Worm (Caenorhabditis elegans) whole organism, L4 larva: ENCODE data around the gene F59B10.4.

Source experiments
- R02D3.7 ChIP-seq: fragments of 150-350 bp; sonication (generic microtip); optimal IDR thresholded peaks from 3 replicates; lab custom pipeline; 2014; ENCODE audit warnings: missing biosample characterization, missing genetic modification characterization
- ZK546.5 ChIP-seq, 2 experiments: sonication (generic microtip); optimal IDR thresholded peaks; 2 replicates each; lab custom pipeline; 2017; ENCODE audit warnings: missing biosample characterization in 2 of 2, missing genetic modification characterization in 2 of 2
- fos-1 ChIP-seq: fragments of 150-350 bp; optimal IDR thresholded peaks from 2 replicates; lab custom pipeline; 2014; ENCODE audit warnings: missing biosample characterization, missing genetic modification characterization
- lim-7 ChIP-seq: fragments of 200-800 bp; sonication (Bioruptor generic); IDR thresholded peaks from 2 replicates; pipeline ENCODE4 v1.3.6; 2022; ENCODE audit warnings: missing genetic modification characterization, missing compliant biosample characterization
- lsy-2 ChIP-seq, 2 experiments: fragments of 150-350 bp in 1 of 2; sonication (generic microtip) in 1 of 2; optimal IDR thresholded peaks; 2 replicates each; lab custom pipeline; 2014 to 2017; ENCODE audit warnings: missing biosample characterization in 2 of 2, missing genetic modification characterization in 2 of 2
- nhr-237 ChIP-seq: sonication (generic microtip); optimal IDR thresholded peaks from 2 replicates; lab custom pipeline; 2017; ENCODE audit warnings: missing biosample characterization, missing genetic modification characterization
- nhr-6 ChIP-seq: fragments of 150-350 bp; optimal IDR thresholded peaks from 2 replicates; lab custom pipeline; 2014; ENCODE audit warnings: missing biosample characterization, missing genetic modification characterization
- nhr-76 ChIP-seq: fragments of 150-350 bp; optimal IDR thresholded peaks from 2 replicates; lab custom pipeline; 2014; ENCODE audit warnings: missing biosample characterization, missing genetic modification characterization
- nhr-77 ChIP-seq: fragments of 150-350 bp; optimal IDR thresholded peaks from 2 replicates; lab custom pipeline; 2014; ENCODE audit warnings: missing biosample characterization, missing genetic modification characterization
- snpc-4 ChIP-seq: fragments of 150-350 bp; optimal IDR thresholded peaks from 2 replicates; lab custom pipeline; 2014; ENCODE audit warnings: missing biosample characterization, missing genetic modification characterization
- tag-97 ChIP-seq: fragments of 200-800 bp; sonication (Bioruptor generic); IDR thresholded peaks from 2 replicates; pipeline ENCODE4 v1.3.6; 2022; ENCODE audit warnings: missing genetic modification characterization, missing compliant biosample characterization
- tra-1 ChIP-seq: fragments of 200-800 bp; sonication (Bioruptor generic); IDR thresholded peaks from 2 replicates; pipeline ENCODE4 v1.3.6; 2022; ENCODE audit warnings: missing genetic modification reagents, missing genetic modification characterization, missing compliant biosample characterization
- ztf-11 ChIP-seq: fragments of 150-350 bp; optimal IDR thresholded peaks from 2 replicates; lab custom pipeline; 2014; ENCODE audit warnings: missing biosample characterization, missing genetic modification characterization

DNA sequence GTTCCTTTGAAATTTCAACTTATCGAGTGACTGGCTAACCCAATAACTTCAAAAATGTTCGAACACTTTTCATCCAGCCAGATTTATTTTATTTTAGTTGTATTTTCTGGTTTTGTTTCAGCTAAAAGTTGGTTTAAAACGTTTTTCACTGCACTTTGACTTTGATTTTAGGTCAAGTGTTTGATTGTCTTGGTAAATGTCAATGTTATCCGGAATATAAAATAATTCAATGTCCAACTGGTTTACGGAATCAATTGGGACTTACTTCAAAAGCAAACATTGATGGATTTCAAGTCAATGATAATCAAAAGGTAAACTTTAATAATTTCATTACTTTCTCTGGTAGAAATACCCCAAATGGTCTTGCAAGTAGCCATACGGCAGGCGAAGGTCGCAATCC, 35.1 kb downstream of the F59B10.4 start:
- TF ChIP-seq nhr-77 (no peak), tag-97 (no peak), R02D3.7 (no peak), nhr-6 (tag; lab: Kevin White, UChicago) (no peak), snpc-4 (no peak), lsy-2 (tag; optimal IDR thresholded peaks at IDR 0.05; lab: Kevin White, UChicago) (no peak), tra-1 (no peak), lim-7 (GFP tag; lab: Robert Waterston, UW) (no peak), nhr-76 (no peak), ZK546.5 (tag; optimal IDR thresholded peaks at IDR 0.05; lab: Kevin White, UChicago) (no peak), nhr-237 (tag; lab: Kevin White, UChicago) (no peak), ztf-11 (tag; lab: Kevin White, UChicago) (no peak), fos-1 (no peak)
